Worm (Caenorhabditis elegans) whole organism, L4/young adult: Measurements from ENCODE around the gene plk-1.

ENCODE experiments used
- W03F9.2 ChIP-seq: fragments of 150-350 bp; optimal IDR thresholded peaks from 2 replicates; lab custom pipeline; 2014; ENCODE audit warnings: missing biosample characterization, missing genetic modification characterization
- him-1 ChIP-seq: sonication (generic microtip); optimal IDR thresholded peaks from 2 replicates; lab custom pipeline; 2016; ENCODE audit warnings: missing genotype, missing genetic modification reagents, missing genetic modification characterization, missing compliant biosample characterization

DNA sequence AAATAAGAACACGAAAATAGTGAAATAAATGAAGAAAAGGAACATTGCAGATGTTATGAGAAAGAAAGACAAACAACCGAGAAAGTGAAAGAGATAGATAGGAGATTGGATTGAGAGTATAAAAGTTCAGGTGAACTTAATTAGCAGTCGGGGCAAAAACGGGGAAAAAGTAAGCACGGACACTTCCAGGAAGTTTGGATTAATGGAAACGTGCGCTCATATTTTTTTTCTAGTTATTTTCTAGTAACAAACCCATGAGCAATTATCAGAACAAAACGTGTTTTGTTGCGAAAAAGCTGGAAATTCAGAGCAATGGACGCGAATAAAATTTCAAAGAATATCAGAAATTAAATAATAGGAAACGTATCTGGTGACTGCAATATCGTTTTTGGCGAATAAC lies 20.8 kb downstream of the plk-1 start:
- TF ChIP-seq W03F9.2 (tag; lab: Kevin White, UChicago) = no peak
- TF ChIP-seq him-1 (tag; lab: Kevin White, UChicago) = no peak
